Fruit fly (Drosophila melanogaster): ENCODE results near the gene CG14391.
A peak's percentile ranks its signal among the peaks of the same experiment; 100 is the strongest.

Gene CG14391

DNA sequence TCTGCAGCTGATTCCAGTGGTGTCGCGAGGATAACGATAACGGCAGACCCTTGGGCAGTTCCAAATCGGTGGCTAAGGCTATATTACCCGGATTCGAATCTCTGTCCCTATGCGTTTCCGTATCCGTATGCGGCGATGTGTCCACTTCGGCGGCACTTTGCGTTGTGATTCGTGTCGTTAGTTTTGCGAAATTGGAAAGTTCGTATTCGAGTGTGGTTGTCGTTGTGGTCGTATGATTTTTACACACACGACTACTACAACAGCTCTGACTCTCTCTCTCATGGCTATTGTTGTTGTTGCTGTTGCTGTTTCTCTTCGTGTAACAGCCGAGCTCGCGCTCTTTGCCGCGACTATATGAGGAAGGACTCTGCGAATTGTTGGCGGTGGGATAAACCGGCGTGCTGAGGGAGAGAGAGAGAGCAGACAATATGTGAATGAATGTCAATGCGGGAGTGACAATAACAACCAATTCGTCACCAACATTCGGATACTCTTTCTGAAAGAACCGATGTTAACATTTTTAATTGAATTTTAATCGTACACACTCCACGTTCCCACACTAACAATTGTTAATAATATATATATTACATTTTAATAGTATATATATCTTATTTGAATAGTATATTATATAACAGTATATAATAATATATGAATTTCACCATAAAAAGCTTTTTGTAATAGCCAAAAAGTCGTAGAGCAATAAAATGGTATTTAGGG is 25.1 kb upstream of the CG14391 start (continued):
- TF ChIP-seq CG2712 (tag; optimal IDR thresholded peaks at IDR 0.05) (peak; percentile 69), zf30C (GFP tag; optimal IDR thresholded peaks at IDR 0.05) (no peak), ranshi (GFP tag; IDR thresholded peaks at IDR 0.05) (no peak), CG18011 (GFP tag; optimal IDR thresholded peaks at IDR 0.05) (no peak), tna (GFP tag; IDR thresholded peaks at IDR 0.05; ENCODE audit: partially characterized antibody) (peak; percentile 49; the same call in 1 of the 2 replicates), cg (GFP tag; optimal IDR thresholded peaks at IDR 0.05) (peak; percentile 67), Neu2 (GFP tag; optimal IDR thresholded peaks at IDR 0.05; ENCODE audit: borderline replicate concordance) (peak; percentile 6), caup (GFP tag; optimal IDR thresholded peaks at IDR 0.05; ENCODE audit: severe bottlenecking) (peak; percentile 42), CG13894 (tag; optimal IDR thresholded peaks at IDR 0.05) (peak; percentile 94), CG8924 (tag; optimal IDR thresholded peaks at IDR 0.05) (peak; percentile 24), ind (GFP tag; optimal IDR thresholded peaks at IDR 0.05) (peak; percentile 8), CG33557 (GFP tag; optimal IDR thresholded peaks at IDR 0.05) (no peak), D (optimal IDR thresholded peaks at IDR 0.05) (no peak), D (GFP tag; optimal IDR thresholded peaks at IDR 0.05) (peak; percentile 35), Bdp1 (GFP tag; optimal IDR thresholded peaks at IDR 0.05) (no peak), nom (GFP tag; optimal IDR thresholded peaks at IDR 0.05) (peak; percentile 71), CG42726 (GFP tag; IDR thresholded peaks at IDR 0.05; ENCODE audit: partially characterized antibody) (0 out of 2 replicates have a peak, but pooled peaks have one; percentile 29), Blimp-1 (GFP tag; optimal IDR thresholded peaks at IDR 0.05) (peak; percentile 45), lmd (GFP tag; IDR thresholded peaks at IDR 0.05) (no peak), org-1 (GFP tag; optimal IDR thresholded peaks at IDR 0.05) (peak; percentile 18), CG11695 (GFP tag; IDR thresholded peaks at IDR 0.05) (0 out of 3 replicates have a peak, but pooled peaks have one; percentile 36), Trl (optimal IDR thresholded peaks at IDR 0.05) (peak; percentile 71 to 90), Trl (GFP tag; optimal IDR thresholded peaks at IDR 0.05) (no peak)

DNA sequence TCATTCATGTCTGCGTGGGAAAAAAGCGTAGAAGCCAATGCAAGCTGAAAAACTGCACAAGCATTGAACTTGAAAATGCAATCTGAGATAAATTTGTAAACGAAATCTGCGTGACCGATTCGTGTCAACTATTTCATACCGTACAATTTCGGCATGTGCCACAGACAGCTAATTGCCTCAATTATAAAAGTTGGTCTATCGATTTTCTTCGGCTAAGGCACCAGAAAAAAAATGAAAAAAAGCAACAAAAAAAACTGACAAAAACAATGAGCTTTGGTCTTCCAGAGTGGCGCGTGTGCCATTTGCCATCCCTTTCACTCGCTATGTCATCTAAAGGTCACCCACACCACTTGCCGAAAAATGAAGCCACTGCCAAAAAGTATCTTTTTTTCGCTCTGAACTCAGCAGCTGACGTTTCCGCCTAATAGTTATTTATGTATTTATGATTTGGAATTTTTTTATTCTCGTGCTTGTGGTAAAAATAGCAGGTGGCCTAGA is 23.9 kb upstream of the CG14391 start:
- TF ChIP-seq sr (GFP tag; IDR thresholded peaks at IDR 0.05) (0 out of 3 replicates have a peak, but pooled peaks have one; percentile 26), sens (GFP tag) (no peak), pum (GFP tag; optimal IDR thresholded peaks at IDR 0.05) (no peak), sd (tag; optimal IDR thresholded peaks at IDR 0.05) (peak; percentile 62), CG2678 (tag; optimal IDR thresholded peaks at IDR 0.05) (no peak), abd-A (tag; optimal IDR thresholded peaks at IDR 0.05) (peak; percentile 52), onecut (GFP tag; IDR thresholded peaks at IDR 0.05) (peak; percentile 75), Hey (tag; optimal IDR thresholded peaks at IDR 0.05) (peak; percentile 27), oc (tag; optimal IDR thresholded peaks at IDR 0.05) (no peak), Med (GFP tag) (peak; percentile 31), ERR (GFP tag; optimal IDR thresholded peaks at IDR 0.05) (peak; percentile 93), NfI (GFP tag; optimal IDR thresholded peaks at IDR 0.05) (no peak), CG32772 (GFP tag; IDR thresholded peaks at IDR 0.05) (0 out of 2 replicates have a peak, but pooled peaks have one; percentile 5), CG4854 (GFP tag; optimal IDR thresholded peaks at IDR 0.05) (no peak), Opbp (GFP tag; IDR thresholded peaks at IDR 0.05; ENCODE audit: partially characterized antibody) (no peak), ro (GFP tag; IDR thresholded peaks at IDR 0.05) (no peak), CG31224 (GFP tag; IDR thresholded peaks at IDR 0.05) (0 out of 2 replicates have a peak, but pooled peaks have one; percentile 0), slou (GFP tag; optimal IDR thresholded peaks at IDR 0.05) (no peak), Deaf1 (tag; optimal IDR thresholded peaks at IDR 0.05) (peak; percentile 60)
